Fruit fly (Drosophila melanogaster): ENCODE results near the gene Zmynd8.
A peak's percentile ranks its signal among the peaks of the same experiment; 100 is the strongest.

DNA sequence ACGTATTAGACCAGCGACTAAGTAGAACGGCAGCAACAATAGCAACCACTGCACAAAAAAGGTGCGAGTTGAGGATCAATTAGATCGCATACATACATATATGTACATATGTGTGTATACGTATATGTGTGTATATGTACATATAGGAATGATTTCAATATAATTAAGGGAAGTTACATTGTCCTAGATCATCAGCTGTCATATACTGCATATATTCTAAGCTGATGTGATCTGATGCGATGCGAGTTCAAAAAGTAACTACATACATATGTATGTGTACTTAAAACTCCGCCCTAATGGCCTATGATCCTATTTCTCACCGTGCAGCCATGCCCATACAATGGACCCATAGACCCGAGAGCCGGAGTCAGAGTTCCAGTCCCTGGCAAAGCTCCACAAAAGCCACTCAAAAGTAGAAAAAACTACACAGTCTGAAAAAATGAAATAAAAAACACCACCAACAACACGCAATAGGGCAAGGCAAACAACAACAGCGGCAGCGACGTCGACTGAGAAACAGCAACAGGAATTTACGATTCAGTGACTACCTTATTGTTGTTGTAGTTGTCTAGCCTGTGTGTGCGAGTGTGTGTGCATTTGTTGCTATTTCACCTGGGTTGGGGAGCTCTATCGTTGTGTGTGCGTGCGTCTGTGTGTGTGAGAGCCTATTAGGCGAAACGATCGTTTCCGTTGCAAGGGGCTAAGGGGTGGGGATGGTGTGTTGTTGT lies 54.1 kb downstream of the Zmynd8 start:
- TF ChIP-seq toe (GFP tag; optimal IDR thresholded peaks at IDR 0.05) (peak; percentile 39), cnc (optimal IDR thresholded peaks at IDR 0.05) (no peak), CG12768 (GFP tag; optimal IDR thresholded peaks at IDR 0.05) (no peak), CG1620 (GFP tag; optimal IDR thresholded peaks at IDR 0.05) (no peak), tj (GFP tag; optimal IDR thresholded peaks at IDR 0.05) (no peak), Hr96 (GFP tag; optimal IDR thresholded peaks at IDR 0.05) (no peak), kay (GFP tag; ENCODE audit: borderline replicate concordance) (no peak), pad (GFP tag; optimal IDR thresholded peaks at IDR 0.05) (peak; percentile 27), CG7045 (GFP tag; optimal IDR thresholded peaks at IDR 0.05) (no peak), cic (GFP tag; optimal IDR thresholded peaks at IDR 0.05) (no peak), CG5204 (GFP tag; optimal IDR thresholded peaks at IDR 0.05) (no peak), CG33017 (tag; optimal IDR thresholded peaks at IDR 0.05) (no peak)
